Fruit fly (Drosophila melanogaster) whole organism, embryonic: ENCODE results near the gene Eo.

Experiments
- C15 ChIP-seq: fragments of 200-800 bp; sonication (Bioruptor generic); IDR thresholded peaks from 3 replicates; pipeline ENCODE4 v1.3.6; 2022; ENCODE audit warnings: missing biosample characterization, missing genetic modification characterization
- CG10147 ChIP-seq: fragments of 200-800 bp; sonication (Bioruptor generic); optimal IDR thresholded peaks from 2 replicates; lab custom pipeline; 2019; ENCODE audit warnings: missing biosample characterization, mild to moderate bottlenecking, missing genetic modification characterization, moderate library complexity
- CG10274 ChIP-seq: fragments of 200-800 bp; sonication (Bioruptor generic); optimal IDR thresholded peaks from 3 replicates; lab custom pipeline; 2017; ENCODE audit warnings: missing biosample characterization, mild to moderate bottlenecking, missing genetic modification characterization
- CG10959 ChIP-seq: fragments of 200-800 bp; sonication (Bioruptor generic); IDR thresholded peaks from 2 replicates; pipeline ENCODE4 v1.3.6; 2022; ENCODE audit warnings: missing biosample characterization, missing genetic modification characterization
- CG11093 ChIP-seq: fragments of 200-800 bp; sonication (Bioruptor generic); IDR thresholded peaks from 3 replicates; pipeline ENCODE4 v1.3.6; 2022; ENCODE audit warnings: missing biosample characterization, missing genetic modification characterization
- CG11456 ChIP-seq: fragments of 200-800 bp; sonication (Bioruptor generic); IDR thresholded peaks from 3 replicates; pipeline ENCODE4 v1.3.6; 2022; ENCODE audit warnings: missing biosample characterization, missing genetic modification characterization
- CG13287 ChIP-seq: fragments of 200-800 bp; sonication (Bioruptor generic); IDR thresholded peaks from 2 replicates; pipeline ENCODE4 v1.3.6; 2022; ENCODE audit warnings: missing biosample characterization, missing genetic modification characterization; ENCODE audit not compliant: partially characterized antibody
- CG13775 ChIP-seq: fragments of 200-800 bp; sonication (Bioruptor generic); optimal IDR thresholded peaks from 3 replicates; lab custom pipeline; 2017; ENCODE audit warnings: missing biosample characterization, mild to moderate bottlenecking, missing genetic modification characterization
- CG15269 ChIP-seq: fragments of 200-800 bp; sonication (Bioruptor generic); optimal IDR thresholded peaks from 2 replicates; lab custom pipeline; 2018; ENCODE audit warnings: missing biosample characterization, mild to moderate bottlenecking, missing genetic modification characterization, moderate library complexity
- CG17361 ChIP-seq: fragments of 200-800 bp; sonication (Bioruptor generic); IDR thresholded peaks from 3 replicates; pipeline ENCODE4 v1.3.6; 2022; ENCODE audit warnings: missing biosample characterization, missing genetic modification characterization
- CG17912 ChIP-seq: fragments of 200-800 bp; sonication (Bioruptor generic); optimal IDR thresholded peaks from 2 replicates; lab custom pipeline; 2018; ENCODE audit warnings: missing biosample characterization, mild to moderate bottlenecking, missing genetic modification characterization
- CG2129 ChIP-seq: fragments of 200-800 bp; sonication (Bioruptor generic); IDR thresholded peaks from 2 replicates; pipeline ENCODE4 v1.3.6; 2022; ENCODE audit warnings: missing biosample characterization, missing genetic modification characterization; ENCODE audit not compliant: partially characterized antibody
- CG2202 ChIP-seq: fragments of 200-800 bp; sonication (Bioruptor generic); optimal IDR thresholded peaks from 2 replicates; lab custom pipeline; 2018; ENCODE audit warnings: missing biosample characterization, mild to moderate bottlenecking, missing genetic modification characterization
- CG2712 ChIP-seq: fragments of 200-800 bp; optimal IDR thresholded peaks from 3 replicates; lab custom pipeline; 2019; ENCODE audit warnings: missing biosample characterization, mild to moderate bottlenecking, missing genetic modification characterization, moderate library complexity
- CG33557 ChIP-seq: fragments of 200-800 bp; sonication (Bioruptor generic); optimal IDR thresholded peaks from 2 replicates; lab custom pipeline; 2019; ENCODE audit warnings: missing biosample characterization, mild to moderate bottlenecking, missing genetic modification characterization, moderate library complexity
- CG3995 ChIP-seq: fragments of 200-800 bp; sonication (Bioruptor generic); optimal IDR thresholded peaks from 3 replicates; lab custom pipeline; 2016; ENCODE audit warnings: missing biosample characterization, missing genetic modification characterization
- CG6272 ChIP-seq: fragments of 200-800 bp; sonication (Bioruptor generic); IDR thresholded peaks from 2 replicates; pipeline ENCODE4 v1.3.6; 2022; ENCODE audit warnings: missing biosample characterization, missing genetic modification characterization
- CG6765 ChIP-seq: fragments of 200-800 bp; sonication (Bioruptor generic); optimal IDR thresholded peaks from 3 replicates; lab custom pipeline; 2017; ENCODE audit warnings: missing biosample characterization, mild to moderate bottlenecking, missing genetic modification characterization
- CG7928 ChIP-seq: fragments of 200-800 bp; sonication (Bioruptor generic); optimal IDR thresholded peaks from 2 replicates; lab custom pipeline; 2017; ENCODE audit warnings: missing biosample characterization, mild to moderate bottlenecking, missing genetic modification characterization
- CG8089 ChIP-seq: fragments of 200-800 bp; sonication (Bioruptor generic); optimal IDR thresholded peaks from 3 replicates; lab custom pipeline; 2016; ENCODE audit warnings: missing biosample characterization, missing genetic modification characterization
- CG8924 ChIP-seq: fragments of 200-800 bp; optimal IDR thresholded peaks from 3 replicates; lab custom pipeline; 2019; ENCODE audit warnings: missing biosample characterization, mild to moderate bottlenecking, missing genetic modification characterization, moderate library complexity
- CG8944 ChIP-seq: fragments of 200-800 bp; sonication (Bioruptor generic); optimal IDR thresholded peaks from 3 replicates; lab custom pipeline; 2016; ENCODE audit warnings: missing biosample characterization, missing genetic modification characterization
- CG9727 ChIP-seq: fragments of 200-800 bp; sonication (Bioruptor generic); optimal IDR thresholded peaks from 3 replicates; lab custom pipeline; 2017; ENCODE audit warnings: missing biosample characterization, mild to moderate bottlenecking, missing genetic modification characterization
- Dip2 ChIP-seq: fragments of 200-800 bp; sonication (Bioruptor generic); IDR thresholded peaks from 2 replicates; pipeline ENCODE4 v1.3.6; 2022; ENCODE audit warnings: missing biosample characterization, missing genetic modification characterization
- ERR ChIP-seq: fragments of 200-800 bp; sonication (Bioruptor generic); optimal IDR thresholded peaks from 2 replicates; lab custom pipeline; 2016; ENCODE audit warnings: missing biosample characterization, missing genetic modification characterization
- HLH4C ChIP-seq: fragments of 200-800 bp; sonication (Bioruptor generic); IDR thresholded peaks from 3 replicates; pipeline ENCODE4 v1.3.6; 2022; ENCODE audit warnings: missing biosample characterization, missing genetic modification characterization; ENCODE audit not compliant: partially characterized antibody
- Hr78 ChIP-seq, 2 experiments: fragments of 200-800 bp in 1 of 2; fragments of >200 bp in 1 of 2; sonication (Bioruptor generic) in 1 of 2; optimal IDR thresholded peaks; 2 replicates each; lab custom pipeline; 2017 to 2019; ENCODE audit warnings: missing biosample characterization in 2 of 2, missing genetic modification characterization in 2 of 2, mild to moderate bottlenecking in 1 of 2, moderate library complexity in 1 of 2
- Hsf ChIP-seq: fragments of 200-800 bp; sonication (Bioruptor generic); optimal IDR thresholded peaks from 3 replicates; lab custom pipeline; 2016; ENCODE audit warnings: missing biosample characterization, missing genetic modification characterization
- Lpt ChIP-seq: fragments of >200 bp; optimal IDR thresholded peaks from 2 replicates; lab custom pipeline; 2018; ENCODE audit warnings: missing biosample characterization, missing genetic modification characterization
- Myb ChIP-seq: fragments of 200-800 bp; sonication (Bioruptor generic); optimal IDR thresholded peaks from 2 replicates; lab custom pipeline; 2016; ENCODE audit warnings: missing biosample characterization, missing genetic modification characterization
- NfI ChIP-seq: fragments of 200-800 bp; sonication (Bioruptor generic); optimal IDR thresholded peaks from 3 replicates; lab custom pipeline; 2018; ENCODE audit warnings: missing biosample characterization, mild to moderate bottlenecking, missing genetic modification characterization, moderate library complexity
- Opbp ChIP-seq: fragments of 200-800 bp; sonication (Bioruptor generic); IDR thresholded peaks from 3 replicates; pipeline ENCODE4 v1.3.6; 2022; ENCODE audit warnings: missing biosample characterization, missing genetic modification characterization; ENCODE audit not compliant: partially characterized antibody
- Sox100B ChIP-seq: fragments of 200-800 bp; sonication (Bioruptor generic); optimal IDR thresholded peaks from 3 replicates; lab custom pipeline; 2018; ENCODE audit warnings: missing biosample characterization, mild to moderate bottlenecking, missing genetic modification characterization
- Ssrp ChIP-seq: fragments of 200-800 bp; sonication (Bioruptor generic); optimal IDR thresholded peaks from 2 replicates; lab custom pipeline; 2018; ENCODE audit warnings: missing biosample characterization, mild to moderate bottlenecking, missing genetic modification characterization, moderate library complexity
- Tbp ChIP-seq: fragments of >200 bp; optimal IDR thresholded peaks from 2 replicates; lab custom pipeline; 2018; ENCODE audit warnings: missing biosample characterization, missing genetic modification characterization
- aop ChIP-seq: fragments of 200-800 bp; sonication (Bioruptor generic); IDR thresholded peaks from 2 replicates; pipeline ENCODE4 v1.3.6; 2022; ENCODE audit warnings: missing biosample characterization, missing genetic modification characterization
- ase ChIP-seq: fragments of 200-800 bp; sonication (Bioruptor generic); IDR thresholded peaks from 3 replicates; pipeline ENCODE4 v1.3.6; 2022; ENCODE audit warnings: missing biosample characterization, missing genetic modification characterization
- ewg ChIP-seq: fragments of 200-800 bp; sonication (Bioruptor generic); optimal IDR thresholded peaks from 3 replicates; lab custom pipeline; 2017; ENCODE audit warnings: mild to moderate bottlenecking, missing biosample characterization, missing genetic modification reagents, missing genetic modification characterization
- ftz-f1 ChIP-seq: fragments of 200-800 bp; sonication (Bioruptor generic); optimal IDR thresholded peaks from 2 replicates; lab custom pipeline; 2016; ENCODE audit warnings: missing biosample characterization, missing genetic modification characterization
- her ChIP-seq: fragments of 200-800 bp; sonication (Bioruptor generic); optimal IDR thresholded peaks from 2 replicates; lab custom pipeline; 2016; ENCODE audit warnings: missing biosample characterization, missing genetic modification characterization
- hth ChIP-seq: fragments of >200 bp; optimal IDR thresholded peaks from 2 replicates; lab custom pipeline; 2017; ENCODE audit warnings: inconsistent platforms
- lmd ChIP-seq: fragments of 200-800 bp; sonication (Bioruptor generic); IDR thresholded peaks from 2 replicates; pipeline ENCODE4 v1.3.6; 2022; ENCODE audit warnings: missing biosample characterization, missing genetic modification characterization
- mld ChIP-seq: fragments of 200-800 bp; sonication (Bioruptor generic); IDR thresholded peaks from 3 replicates; pipeline ENCODE4 v1.3.6; 2022; ENCODE audit warnings: missing biosample characterization, missing genetic modification characterization; ENCODE audit not compliant: partially characterized antibody
- prd ChIP-seq, 3 experiments: fragments of >200 bp in 2 of 3; fragments of 200-800 bp in 1 of 3; sonication (Bioruptor generic) in 1 of 3; optimal IDR thresholded peaks in 2 of 3; IDR thresholded peaks in 1 of 3; 2 replicates in 2 of 3; 3 replicates in 1 of 3; pipeline versions ENCODE4 v1.3.6 to Lab custom; 2017 to 2022; ENCODE audit warnings: missing biosample characterization in 1 of 3, missing genetic modification characterization in 1 of 3
- ro ChIP-seq: fragments of 200-800 bp; sonication (Bioruptor generic); IDR thresholded peaks from 2 replicates; pipeline ENCODE4 v1.3.6; 2022; ENCODE audit warnings: missing biosample characterization, missing genetic modification characterization
- row ChIP-seq: fragments of 200-800 bp; sonication (Bioruptor generic); IDR thresholded peaks from 3 replicates; pipeline ENCODE4 v1.3.6; 2022; ENCODE audit warnings: missing biosample characterization, missing genetic modification characterization
- sug ChIP-seq: fragments of 200-800 bp; optimal IDR thresholded peaks from 2 replicates; lab custom pipeline; 2019; ENCODE audit warnings: missing biosample characterization, mild to moderate bottlenecking, missing genetic modification characterization, moderate library complexity
- twi ChIP-seq: fragments of 200-800 bp; optimal IDR thresholded peaks from 2 replicates; lab custom pipeline; 2019; ENCODE audit warnings: missing biosample characterization, mild to moderate bottlenecking, missing genetic modification characterization, moderate library complexity
- unpg ChIP-seq: fragments of 200-800 bp; sonication (Bioruptor generic); optimal IDR thresholded peaks from 3 replicates; lab custom pipeline; 2018; ENCODE audit warnings: missing biosample characterization, mild to moderate bottlenecking, missing genetic modification characterization, moderate library complexity

Eo gene

DNA sequence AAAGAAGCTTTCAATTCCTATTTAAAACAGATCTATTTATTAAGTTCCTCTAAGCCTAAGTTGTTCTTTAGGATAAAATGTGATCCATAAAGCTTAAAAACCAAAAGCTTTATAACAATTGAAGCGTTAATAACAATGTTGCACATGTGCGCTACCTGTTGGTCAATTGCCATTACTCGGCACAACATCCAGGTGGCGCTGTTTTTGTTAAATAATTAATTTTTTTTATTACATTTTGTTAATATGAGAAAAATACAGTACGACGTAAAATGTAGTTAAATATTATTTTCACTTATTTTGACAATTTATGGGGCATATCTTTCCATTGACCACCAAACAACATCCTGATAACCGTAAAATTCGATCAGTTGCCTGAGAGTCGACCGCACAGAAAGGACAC is 35.3 kb upstream of the Eo start (continued):
- TF ChIP-seq row (GFP tag; lab: Robert Waterston, UW) (no peak), ftz-f1 (no peak), NfI (GFP tag; lab: Kevin White, UChicago) (no peak), CG8924 (peak; percentile 28), prd (optimal IDR thresholded peaks at IDR 0.05; lab: Kevin White, UChicago) (no peak), prd (GFP tag; IDR thresholded peaks at IDR 0.05; lab: Robert Waterston, UW) (peak; percentile 18; the same call in 1 of the 3 replicates), CG10274 (GFP tag; lab: Kevin White, UChicago) (no peak), unpg (GFP tag; lab: Kevin White, UChicago) (peak; percentile 6), HLH4C (GFP tag; lab: Robert Waterston, UW) (no peak), CG11456 (peak; percentile 70; the same call in 1 of the 3 replicates), CG17361 (peak; percentile 43; the same call in 1 of the 3 replicates), CG2712 (tag; lab: Kevin White, UChicago) (peak; percentile 34), CG17912 (GFP tag; lab: Kevin White, UChicago) (peak; percentile 6), Hsf (GFP tag; lab: Kevin White, UChicago) (peak; percentile 26), sug (tag; lab: Kevin White, UChicago) (peak; percentile 4), Myb (no peak), CG10147 (no peak), C15 (no peak), Lpt (no peak), ewg (GFP tag; lab: Kevin White, UChicago) (no peak), Dip2 (GFP tag; lab: Robert Waterston, UW) (peak; percentile 97)

DNA sequence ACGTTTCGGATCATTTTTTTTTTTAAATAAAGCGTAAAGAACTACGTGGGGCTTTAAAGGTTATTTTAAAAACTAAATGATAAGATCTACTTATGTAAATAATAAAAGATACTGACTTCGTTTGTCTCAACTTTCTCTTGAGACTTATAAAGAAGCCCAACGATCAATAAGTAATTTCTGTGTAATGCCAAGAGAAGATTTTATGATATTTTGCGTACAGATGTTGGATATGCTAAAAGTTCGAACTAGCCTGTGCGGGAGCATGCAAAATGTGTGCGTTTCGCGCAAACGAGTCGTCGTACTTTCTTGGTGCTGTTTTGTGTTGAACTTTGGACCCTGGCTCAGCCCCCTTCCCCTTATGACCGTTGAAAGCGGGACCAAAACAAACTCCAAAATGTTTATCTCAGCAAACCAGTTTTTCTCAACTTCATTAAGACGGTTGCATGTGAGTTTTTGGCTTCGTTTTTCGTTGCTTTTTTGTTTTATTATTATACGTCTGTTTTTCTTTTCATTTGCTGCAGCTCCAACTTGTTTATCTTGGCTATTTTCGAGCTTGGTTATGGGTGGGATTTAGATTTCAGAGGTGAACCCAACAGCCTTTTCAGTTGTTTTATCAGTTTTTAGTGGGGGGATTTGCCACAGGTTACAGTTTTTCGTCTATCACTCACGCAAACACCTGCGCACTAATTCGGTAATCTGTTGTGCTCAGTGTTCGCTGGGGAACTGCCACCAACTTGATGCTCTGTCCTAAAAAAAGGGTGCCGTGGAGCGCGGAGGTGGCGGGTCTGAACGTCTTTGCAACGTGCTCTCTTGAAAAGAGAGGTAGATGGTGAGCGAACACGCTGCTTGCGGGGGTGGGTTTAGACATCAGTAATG is 34.5 kb upstream of the Eo start, which contains the start of gene pdgy:
Gene pdgy (minus strand): TSS at position 688 of the 876 bp plus-strand sequence.
- TF ChIP-seq her (GFP tag; lab: Kevin White, UChicago), result peak; percentile 12
- no peak for TF ChIP-seq CG3995 (GFP tag; lab: Kevin White, UChicago)
- TF ChIP-seq Tbp (GFP tag; lab: Kevin White, UChicago), result no peak
- TF ChIP-seq Ssrp (tag; lab: Kevin White, UChicago), result no peak
- TF ChIP-seq mld (GFP tag; lab: Robert Waterston, UW), result no peak
- TF ChIP-seq lmd, result no peak
- no peak for TF ChIP-seq CG2202 (tag; lab: Kevin White, UChicago)
- no peak for TF ChIP-seq ERR (GFP tag; lab: Kevin White, UChicago)
- TF ChIP-seq aop, result no peak
- TF ChIP-seq CG15269 (tag; lab: Kevin White, UChicago), result no peak
- peak; percentile 10 for TF ChIP-seq CG9727 (GFP tag; lab: Kevin White, UChicago)
- no peak for TF ChIP-seq CG8089 (GFP tag; lab: Kevin White, UChicago)
- TF ChIP-seq CG6272 (GFP tag; lab: Robert Waterston, UW), result no peak
- TF ChIP-seq CG11093, result no peak
- TF ChIP-seq CG6765, result no peak
- no peak for TF ChIP-seq CG13287
- TF ChIP-seq CG33557 (GFP tag; lab: Kevin White, UChicago), result no peak
- no peak for TF ChIP-seq CG13775 (GFP tag; lab: Kevin White, UChicago)
- TF ChIP-seq CG10959 (GFP tag; lab: Robert Waterston, UW), result no peak
- TF ChIP-seq ro (GFP tag; lab: Robert Waterston, UW), result no peak
- no peak for TF ChIP-seq CG2129
- TF ChIP-seq Opbp (GFP tag; lab: Robert Waterston, UW), result no peak
- no peak for TF ChIP-seq CG7928 (GFP tag; lab: Kevin White, UChicago)
- no peak for TF ChIP-seq hth (lab: Kevin White, UChicago)
- no peak for TF ChIP-seq CG8944 (GFP tag; lab: Kevin White, UChicago)
- TF ChIP-seq Sox100B (GFP tag; lab: Kevin White, UChicago), result no peak
- TF ChIP-seq twi, result no peak
- TF ChIP-seq ase (GFP tag; lab: Robert Waterston, UW), result no peak
- TF ChIP-seq Hr78 (GFP tag; optimal IDR thresholded peaks at IDR 0.05; lab: Kevin White, UChicago), result peak in 1 of 2 experiments; percentile 55
